Fruit fly (Drosophila melanogaster): ENCODE measurements around the gene CG46468.

CG46468 gene

dm6 chr2L:9569588-9570434 lies 4.6 kb upstream of the CG46468 start (continued):
- TF ChIP-seq CG8944 (GFP tag; optimal IDR thresholded peaks at IDR 0.05) (peak; percentile 73), amos (GFP tag; IDR thresholded peaks at IDR 0.05; ENCODE audit: partially characterized antibody) (peak; percentile 31; the same call in 1 of the 2 replicates), grau (tag; optimal IDR thresholded peaks at IDR 0.05) (peak; percentile 97), Dref (GFP tag; IDR thresholded peaks at IDR 0.05) (no peak), BtbVII (GFP tag; optimal IDR thresholded peaks at IDR 0.05) (peak; percentile 98), B-H1 (GFP tag; IDR thresholded peaks at IDR 0.05) (peak; percentile 82), CG2202 (tag; optimal IDR thresholded peaks at IDR 0.05) (peak; percentile 87), CG8281 (tag; optimal IDR thresholded peaks at IDR 0.05) (peak; percentile 89), Chrac-16 (GFP tag; optimal IDR thresholded peaks at IDR 0.05) (peak; percentile 95), CG7786 (GFP tag; optimal IDR thresholded peaks at IDR 0.05) (peak; percentile 82), schlank (tag; optimal IDR thresholded peaks at IDR 0.05) (peak; percentile 83), NK7.1 (GFP tag; optimal IDR thresholded peaks at IDR 0.05) (peak; percentile 67), CG6254 (GFP tag; optimal IDR thresholded peaks at IDR 0.05) (peak; percentile 93), Sox100B (GFP tag; optimal IDR thresholded peaks at IDR 0.05) (peak; percentile 98), Hmr (GFP tag; optimal IDR thresholded peaks at IDR 0.05) (peak; percentile 98), CG9727 (GFP tag; optimal IDR thresholded peaks at IDR 0.05) (peak; percentile 99), CG11085 (GFP tag; IDR thresholded peaks at IDR 0.05) (peak; percentile 78), CG2875 (GFP tag; optimal IDR thresholded peaks at IDR 0.05) (peak; percentile 96), unc-4 (GFP tag; IDR thresholded peaks at IDR 0.05; ENCODE audit: partially characterized antibody) (no peak; the same call in 1 of the 2 replicates), al (GFP tag; IDR thresholded peaks at IDR 0.05) (peak; percentile 91), CG8290 (GFP tag; optimal IDR thresholded peaks at IDR 0.05) (peak; percentile 92), CG8290 (tag; optimal IDR thresholded peaks at IDR 0.05) (peak; percentile 59 to 76), HLH4C (GFP tag; IDR thresholded peaks at IDR 0.05; ENCODE audit: partially characterized antibody) (no peak; the same call in 2 of the 3 replicates), CG3838 (GFP tag; optimal IDR thresholded peaks at IDR 0.05) (peak; percentile 94), CG8089 (GFP tag; optimal IDR thresholded peaks at IDR 0.05) (peak; percentile 74), org-1 (GFP tag; optimal IDR thresholded peaks at IDR 0.05) (peak; percentile 97), esg (GFP tag; conservative IDR thresholded peaks at IDR 0.05) (peak; percentile 85), CG9609 (GFP tag; optimal IDR thresholded peaks at IDR 0.05) (peak; percentile 72), Elba2 (GFP tag; optimal IDR thresholded peaks at IDR 0.05) (peak; percentile 80), CG34422 (GFP tag; IDR thresholded peaks at IDR 0.05) (peak; percentile 91), Six4 (GFP tag; optimal IDR thresholded peaks at IDR 0.05) (peak; percentile 95), ind (GFP tag; optimal IDR thresholded peaks at IDR 0.05) (peak; percentile 94), CG1233 (GFP tag; optimal IDR thresholded peaks at IDR 0.05) (peak; percentile 97), gsb (GFP tag; IDR thresholded peaks at IDR 0.05) (peak; percentile 91), nom (GFP tag; optimal IDR thresholded peaks at IDR 0.05) (peak; percentile 94), Opbp (GFP tag; IDR thresholded peaks at IDR 0.05; ENCODE audit: partially characterized antibody) (no peak), CG10209 (GFP tag; optimal IDR thresholded peaks at IDR 0.05) (peak; percentile 98), Sox102F (GFP tag; optimal IDR thresholded peaks at IDR 0.05) (peak; percentile 96), gem (tag; optimal IDR thresholded peaks at IDR 0.05) (peak; percentile 98), PHDP (tag; optimal IDR thresholded peaks at IDR 0.05) (peak; percentile 96), Side (GFP tag; optimal IDR thresholded peaks at IDR 0.05) (peak; percentile 79), CG12299 (tag; optimal IDR thresholded peaks at IDR 0.05) (peak; percentile 95), Drgx (GFP tag; IDR thresholded peaks at IDR 0.05) (peak; percentile 92), lbe (GFP tag; optimal IDR thresholded peaks at IDR 0.05) (peak; percentile 94), fru (optimal IDR thresholded peaks at IDR 0.05) (no peak), wor (GFP tag; IDR thresholded peaks at IDR 0.05) (peak; percentile 83), Tbp (GFP tag; optimal IDR thresholded peaks at IDR 0.05) (no peak), ATbp (GFP tag; optimal IDR thresholded peaks at IDR 0.05) (peak; percentile 93), CG18619 (GFP tag; optimal IDR thresholded peaks at IDR 0.05) (peak; percentile 97)
